Fruit fly (Drosophila melanogaster) whole organism, embryonic: ENCODE results near the gene CG3198.
A peak's percentile ranks its signal among the peaks of the same experiment; 100 is the strongest.

Source experiments
- Abd-B ChIP-seq: fragments of 200-800 bp; sonication (Bioruptor generic); optimal IDR thresholded peaks from 2 replicates; lab custom pipeline; 2018; ENCODE audit warnings: missing biosample characterization, mild to moderate bottlenecking, missing genetic modification characterization, moderate library complexity
- Awh ChIP-seq: fragments of 200-800 bp; sonication (Bioruptor generic); IDR thresholded peaks from 2 replicates; pipeline ENCODE4, ENCODE4 v1.3.6; 2022; ENCODE audit warnings: missing biosample characterization, missing genetic modification characterization
- CG1024 ChIP-seq: fragments of 200-800 bp; sonication (Bioruptor generic); IDR thresholded peaks from 2 replicates; pipeline ENCODE4 v1.3.6; 2022; ENCODE audit warnings: missing biosample characterization, missing genetic modification characterization
- CG10654 ChIP-seq: fragments of 200-800 bp; sonication (Bioruptor generic); optimal IDR thresholded peaks from 2 replicates; lab custom pipeline; 2016; ENCODE audit warnings: missing biosample characterization, missing genetic modification characterization
- CG11247 ChIP-seq: fragments of 200-800 bp; sonication (Bioruptor generic); IDR thresholded peaks from 2 replicates; pipeline ENCODE4 v1.3.6; 2022; ENCODE audit warnings: missing biosample characterization, missing genetic modification characterization
- CG11695 ChIP-seq: fragments of 200-800 bp; sonication (Bioruptor generic); IDR thresholded peaks from 3 replicates; pipeline ENCODE4 v1.3.6; 2022; ENCODE audit warnings: missing biosample characterization, missing genetic modification characterization
- CG12219 ChIP-seq: fragments of 200-800 bp; sonication (Bioruptor generic); optimal IDR thresholded peaks from 3 replicates; lab custom pipeline; 2018; ENCODE audit warnings: missing biosample characterization, mild to moderate bottlenecking, missing genetic modification characterization
- CG12744 ChIP-seq: fragments of 200-800 bp; sonication (Bioruptor generic); optimal IDR thresholded peaks from 2 replicates; lab custom pipeline; 2016; ENCODE audit warnings: missing biosample characterization, missing genetic modification characterization
- CG14667 ChIP-seq: fragments of 200-800 bp; sonication (Bioruptor generic); IDR thresholded peaks from 2 replicates; pipeline ENCODE4 v1.3.6; 2022; ENCODE audit warnings: missing biosample characterization, missing genetic modification characterization
- CG15011 ChIP-seq: fragments of 200-800 bp; sonication (Bioruptor generic); optimal IDR thresholded peaks from 3 replicates; lab custom pipeline; 2018; ENCODE audit warnings: missing biosample characterization, mild to moderate bottlenecking, missing genetic modification characterization
- CG16813 ChIP-seq: fragments of 200-800 bp; sonication (Bioruptor generic); IDR thresholded peaks from 3 replicates; pipeline ENCODE4 v1.3.6; 2022; ENCODE audit warnings: missing biosample characterization, missing genetic modification characterization; ENCODE audit not compliant: partially characterized antibody
- CG2116 ChIP-seq: fragments of 200-800 bp; sonication (Bioruptor generic); optimal IDR thresholded peaks from 3 replicates; lab custom pipeline; 2018; ENCODE audit warnings: missing biosample characterization, mild to moderate bottlenecking, missing genetic modification characterization
- CG32532 ChIP-seq: fragments of 200-800 bp; sonication (Bioruptor generic); IDR thresholded peaks from 2 replicates; pipeline ENCODE4 v1.3.6; 2022; ENCODE audit warnings: missing biosample characterization, missing genetic modification characterization
- CG3847 ChIP-seq: fragments of 200-800 bp; sonication (Bioruptor generic); IDR thresholded peaks from 2 replicates; pipeline ENCODE4 v1.3.6; 2022; ENCODE audit warnings: missing biosample characterization, missing genetic modification characterization
- CG4424 ChIP-seq: fragments of 200-800 bp; sonication (Bioruptor generic); optimal IDR thresholded peaks from 3 replicates; lab custom pipeline; 2016; ENCODE audit warnings: missing biosample characterization, missing genetic modification characterization
- CG5245 ChIP-seq: fragments of 200-800 bp; sonication (Bioruptor generic); optimal IDR thresholded peaks from 3 replicates; lab custom pipeline; 2016; ENCODE audit warnings: missing biosample characterization, missing genetic modification characterization
- CG7372 ChIP-seq: fragments of 200-800 bp; sonication (Bioruptor generic); IDR thresholded peaks from 2 replicates; pipeline ENCODE4 v1.3.6; 2022; ENCODE audit warnings: missing biosample characterization, missing genetic modification characterization
- CG9215 ChIP-seq: fragments of 200-800 bp; sonication (Bioruptor generic); IDR thresholded peaks from 2 replicates; pipeline ENCODE4 v1.3.6; 2022; ENCODE audit warnings: missing biosample characterization, missing genetic modification characterization
- CG9727 ChIP-seq: fragments of 200-800 bp; sonication (Bioruptor generic); optimal IDR thresholded peaks from 3 replicates; lab custom pipeline; 2017; ENCODE audit warnings: missing biosample characterization, mild to moderate bottlenecking, missing genetic modification characterization
- CTCF ChIP-seq: fragments of 200-800 bp; sonication (Bioruptor generic); optimal IDR thresholded peaks from 2 replicates; lab custom pipeline; 2017; ENCODE audit warnings: missing biosample characterization, mild to moderate bottlenecking, missing genetic modification characterization, moderate library complexity
- CrebB ChIP-seq: fragments of 200-800 bp; sonication (Bioruptor generic); optimal IDR thresholded peaks from 3 replicates; lab custom pipeline; 2018; ENCODE audit warnings: missing biosample characterization, mild to moderate bottlenecking, missing genetic modification characterization
- D19B ChIP-seq: fragments of 200-800 bp; sonication (Bioruptor generic); optimal IDR thresholded peaks from 2 replicates; lab custom pipeline; 2017; ENCODE audit warnings: missing biosample characterization, mild to moderate bottlenecking, missing genetic modification characterization
- Dfd ChIP-seq, 2 experiments: fragments of >200 bp; optimal IDR thresholded peaks; 2 replicates each; lab custom pipeline; 2017; ENCODE audit warnings: missing biosample characterization in 2 of 2, missing genetic modification characterization in 2 of 2
- Dp ChIP-seq: fragments of 200-800 bp; sonication (Bioruptor generic); optimal IDR thresholded peaks from 2 replicates; lab custom pipeline; 2018; ENCODE audit warnings: missing biosample characterization, mild to moderate bottlenecking, missing genetic modification characterization, moderate library complexity
- Hand ChIP-seq: fragments of 200-800 bp; sonication (Bioruptor generic); optimal IDR thresholded peaks from 2 replicates; lab custom pipeline; 2017; ENCODE audit warnings: mild to moderate bottlenecking, missing biosample characterization, missing genetic modification reagents, missing genetic modification characterization
- MESR4 ChIP-seq: fragments of 200-800 bp; sonication (Bioruptor generic); optimal IDR thresholded peaks from 2 replicates; lab custom pipeline; 2018; ENCODE audit warnings: missing biosample characterization, mild to moderate bottlenecking, missing genetic modification characterization, moderate library complexity
- Med ChIP-seq: fragments of 200-800 bp; sonication (Bioruptor generic); peaks from one replicate; lab custom pipeline; 2016; ENCODE audit warnings: missing biosample characterization, missing genetic modification characterization, mild to moderate bottlenecking, inconsistent platforms, moderate library complexity
- NC2α ChIP-seq: fragments of 200-800 bp; sonication (Bioruptor generic); optimal IDR thresholded peaks from 2 replicates; lab custom pipeline; 2016; ENCODE audit warnings: missing biosample characterization, missing genetic modification characterization
- NFAT ChIP-seq: fragments of 200-800 bp; sonication (Bioruptor generic); IDR thresholded peaks from 2 replicates; pipeline ENCODE4 v1.3.6; 2022; ENCODE audit warnings: missing biosample characterization, missing genetic modification characterization
- Optix ChIP-seq: fragments of 200-800 bp; sonication (Bioruptor generic); IDR thresholded peaks from 3 replicates; pipeline ENCODE4 v1.3.6; 2022; ENCODE audit warnings: missing biosample characterization, missing genetic modification characterization
- Sry-δ ChIP-seq: fragments of 200-800 bp; sonication (Bioruptor generic); optimal IDR thresholded peaks from 2 replicates; lab custom pipeline; 2016; ENCODE audit warnings: missing biosample characterization, missing genetic modification characterization
- Taf1 ChIP-seq: fragments of 200-800 bp; sonication (Bioruptor generic); IDR thresholded peaks from 2 replicates; pipeline ENCODE4 v1.3.6; 2022; ENCODE audit warnings: missing biosample characterization, missing genetic modification characterization
- bbx ChIP-seq: fragments of 200-800 bp; sonication (Bioruptor generic); IDR thresholded peaks from 2 replicates; pipeline ENCODE4 v1.3.6; 2022; ENCODE audit warnings: missing biosample characterization, missing genetic modification characterization; ENCODE audit not compliant: partially characterized antibody
- cad ChIP-seq: fragments of >200 bp; optimal IDR thresholded peaks from 2 replicates; lab custom pipeline; 2017; ENCODE audit warnings: missing biosample characterization, missing genetic modification characterization
- crc ChIP-seq: fragments of 200-800 bp; sonication (Bioruptor generic); optimal IDR thresholded peaks from 2 replicates; lab custom pipeline; 2016; ENCODE audit warnings: missing biosample characterization, missing genetic modification characterization
- disco-r ChIP-seq: fragments of 200-800 bp; sonication (Bioruptor generic); optimal IDR thresholded peaks from 2 replicates; lab custom pipeline; 2016; ENCODE audit warnings: missing biosample characterization, missing genetic modification characterization
- gcm ChIP-seq: fragments of 200-800 bp; sonication (Bioruptor generic); optimal IDR thresholded peaks from 2 replicates; lab custom pipeline; 2019; ENCODE audit warnings: missing biosample characterization, mild to moderate bottlenecking, missing genetic modification characterization, moderate library complexity
- gsb ChIP-seq: fragments of 200-800 bp; sonication (Bioruptor generic); IDR thresholded peaks from 2 replicates; pipeline ENCODE4 v1.3.6; 2022; ENCODE audit warnings: missing biosample characterization, missing genetic modification characterization
- jumu ChIP-seq: fragments of 200-800 bp; sonication (Bioruptor generic); optimal IDR thresholded peaks from 3 replicates; lab custom pipeline; 2016; ENCODE audit warnings: missing biosample characterization, missing genetic modification characterization
- lab ChIP-seq: fragments of 200-800 bp; sonication (Bioruptor generic); optimal IDR thresholded peaks from 3 replicates; lab custom pipeline; 2017; ENCODE audit warnings: missing biosample characterization, missing genetic modification characterization, mild to moderate bottlenecking, moderate library complexity, missing genetic modification reagents
- lilli ChIP-seq: fragments of 200-800 bp; sonication (Bioruptor generic); optimal IDR thresholded peaks from 3 replicates; lab custom pipeline; 2016; ENCODE audit warnings: missing biosample characterization, missing genetic modification characterization
- lmd ChIP-seq: fragments of 200-800 bp; sonication (Bioruptor generic); IDR thresholded peaks from 2 replicates; pipeline ENCODE4 v1.3.6; 2022; ENCODE audit warnings: missing biosample characterization, missing genetic modification characterization
- lola ChIP-seq, 3 experiments: fragments of >200 bp in 2 of 3; fragments of 200-800 bp in 1 of 3; sonication (Bioruptor generic) in 1 of 3; optimal IDR thresholded peaks; 2 replicates each; lab custom pipeline; 2017 to 2019; ENCODE audit warnings: missing biosample characterization in 3 of 3, missing genetic modification characterization in 3 of 3, mild to moderate bottlenecking in 1 of 3, moderate library complexity in 1 of 3
- nau ChIP-seq: fragments of 200-800 bp; sonication (Bioruptor generic); optimal IDR thresholded peaks from 3 replicates; lab custom pipeline; 2017; ENCODE audit warnings: missing biosample characterization, mild to moderate bottlenecking, missing genetic modification characterization, missing genetic modification reagents
- org-1 ChIP-seq: fragments of 200-800 bp; sonication (Bioruptor generic); optimal IDR thresholded peaks from 2 replicates; lab custom pipeline; 2017; ENCODE audit warnings: missing biosample characterization, missing genetic modification characterization
- pnt ChIP-seq: fragments of 200-800 bp; sonication (Bioruptor generic); optimal IDR thresholded peaks from 3 replicates; lab custom pipeline; 2016; ENCODE audit warnings: missing biosample characterization, missing genetic modification characterization
- ro ChIP-seq: fragments of 200-800 bp; sonication (Bioruptor generic); IDR thresholded peaks from 2 replicates; pipeline ENCODE4 v1.3.6; 2022; ENCODE audit warnings: missing biosample characterization, missing genetic modification characterization
- seq ChIP-seq: fragments of 200-800 bp; sonication (Bioruptor generic); IDR thresholded peaks from 2 replicates; pipeline ENCODE4 v1.3.6; 2022; ENCODE audit warnings: missing biosample characterization, missing genetic modification characterization
- sim ChIP-seq: fragments of 200-800 bp; sonication (Bioruptor generic); IDR thresholded peaks from 2 replicates; pipeline ENCODE4 v1.3.6; 2022; ENCODE audit warnings: missing biosample characterization, missing genetic modification characterization
- slbo ChIP-seq: fragments of 200-800 bp; sonication (Bioruptor generic); IDR thresholded peaks from 2 replicates; pipeline ENCODE4 v1.3.6; 2022; ENCODE audit warnings: missing biosample characterization, missing genetic modification characterization
- slou ChIP-seq: fragments of 200-800 bp; sonication (Bioruptor generic); optimal IDR thresholded peaks from 3 replicates; lab custom pipeline; 2016; ENCODE audit warnings: missing biosample characterization, missing genetic modification characterization
- sob ChIP-seq: fragments of 200-800 bp; sonication (Bioruptor generic); IDR thresholded peaks from 2 replicates; pipeline ENCODE4 v1.3.6; 2022; ENCODE audit warnings: missing biosample characterization, missing genetic modification characterization
- toy ChIP-seq: fragments of 200-800 bp; sonication (Bioruptor generic); IDR thresholded peaks from 2 replicates; pipeline ENCODE4 v1.3.6; 2022; ENCODE audit warnings: missing biosample characterization, missing genetic modification characterization
- zfh2 ChIP-seq: fragments of 200-800 bp; sonication (Bioruptor generic); optimal IDR thresholded peaks from 2 replicates; lab custom pipeline; 2016; ENCODE audit warnings: missing biosample characterization, missing genetic modification characterization

The CG3198 gene

dm6 chrX:6638123-6638522, 35.6 kb downstream of the CG3198 start (continued):
- no peak for TF ChIP-seq bbx
- no peak for TF ChIP-seq NFAT (GFP tag; lab: Robert Waterston, UW)
- no peak for TF ChIP-seq Dfd (GFP tag; optimal IDR thresholded peaks at IDR 0.05; lab: Kevin White, UChicago)
- TF ChIP-seq cad = no peak
- TF ChIP-seq nau (GFP tag; lab: Kevin White, UChicago) = peak; percentile 42
- TF ChIP-seq D19B = no peak
- no peak for TF ChIP-seq crc (GFP tag; lab: Kevin White, UChicago)
- no peak for TF ChIP-seq gsb (GFP tag; lab: Robert Waterston, UW)
- no peak for TF ChIP-seq Taf1 (GFP tag; lab: Robert Waterston, UW)
- TF ChIP-seq Abd-B (GFP tag; lab: Kevin White, UChicago) = no peak
- no peak for TF ChIP-seq pnt (GFP tag; lab: Kevin White, UChicago)
- TF ChIP-seq Dp (GFP tag; lab: Kevin White, UChicago) = no peak
- no peak for TF ChIP-seq CrebB (tag; lab: Kevin White, UChicago)
- TF ChIP-seq CG9215 (GFP tag; lab: Robert Waterston, UW) = no peak
- TF ChIP-seq seq (GFP tag; lab: Robert Waterston, UW) = peak; percentile 51; the same call in 1 of the 2 replicates
- no peak for TF ChIP-seq CG14667 (GFP tag; lab: Robert Waterston, UW)
- TF ChIP-seq jumu = no peak
- TF ChIP-seq CG12744 (GFP tag; lab: Kevin White, UChicago) = no peak
- TF ChIP-seq CG15011 = peak; percentile 8
- no peak for TF ChIP-seq slou (GFP tag; lab: Kevin White, UChicago)
- no peak for TF ChIP-seq CG4424 (GFP tag; lab: Kevin White, UChicago)
- TF ChIP-seq lola (GFP tag; optimal IDR thresholded peaks at IDR 0.05; lab: Kevin White, UChicago) = no peak
- TF ChIP-seq disco-r = no peak
- TF ChIP-seq CTCF = no peak
- no peak for TF ChIP-seq zfh2 (GFP tag; lab: Kevin White, UChicago)
- no peak for TF ChIP-seq CG2116 (GFP tag; lab: Kevin White, UChicago)
- no peak for TF ChIP-seq Sry-δ
- TF ChIP-seq lmd (GFP tag; lab: Robert Waterston, UW) = no peak
- TF ChIP-seq ro = no peak
- 0 out of 2 replicates have a peak, but pooled peaks have one; percentile 41 for TF ChIP-seq Awh (GFP tag; lab: Robert Waterston, UW)
- TF ChIP-seq Optix (GFP tag; lab: Robert Waterston, UW) = no peak
- TF ChIP-seq lilli = no peak
- no peak for TF ChIP-seq CG16813 (GFP tag; lab: Robert Waterston, UW)
- no peak for TF ChIP-seq slbo (GFP tag; lab: Robert Waterston, UW)
- no peak for TF ChIP-seq CG11695
- TF ChIP-seq Med (GFP tag; lab: Kevin White, UChicago) = peak; percentile 8
- TF ChIP-seq CG7372 (GFP tag; lab: Robert Waterston, UW) = no peak
- no peak for TF ChIP-seq sim
- TF ChIP-seq CG10654 (GFP tag; lab: Kevin White, UChicago) = no peak
- TF ChIP-seq Hand = no peak
- peak; percentile 44; the same call in 1 of the 2 replicates for TF ChIP-seq sob (GFP tag; lab: Robert Waterston, UW)
- no peak for TF ChIP-seq MESR4 (GFP tag; lab: Kevin White, UChicago)
- TF ChIP-seq toy (GFP tag; lab: Robert Waterston, UW) = no peak
- no peak for TF ChIP-seq CG12219 (GFP tag; lab: Kevin White, UChicago)
- no peak for TF ChIP-seq CG11247
- no peak for TF ChIP-seq NC2α (GFP tag; lab: Kevin White, UChicago)
- no peak for TF ChIP-seq gcm (GFP tag; lab: Kevin White, UChicago)
- peak; percentile 56 for TF ChIP-seq lab (GFP tag; lab: Kevin White, UChicago)
- no peak for TF ChIP-seq CG3847
- no peak for TF ChIP-seq CG32532
- no peak for TF ChIP-seq CG1024
- TF ChIP-seq CG5245 = no peak
- TF ChIP-seq CG9727 (GFP tag; lab: Kevin White, UChicago) = no peak
- TF ChIP-seq org-1 (GFP tag; lab: Kevin White, UChicago) = no peak
